Fruit fly (Drosophila melanogaster) whole organism, adult: ENCODE data around the gene CG9673.
A peak's percentile ranks its signal among the peaks of the same experiment; 100 is the strongest.

Experiments used
- CG11617 ChIP-seq: fragments of 200-800 bp; sonication (Bioruptor generic); optimal IDR thresholded peaks from 2 replicates; lab custom pipeline; 2017; ENCODE audit warnings: mild to moderate bottlenecking, missing biosample characterization, missing genetic modification reagents, missing genetic modification characterization
- CG1620 ChIP-seq: fragments of 200-800 bp; sonication (Bioruptor generic); optimal IDR thresholded peaks from 2 replicates; lab custom pipeline; 2016; ENCODE audit warnings: missing biosample characterization, missing genetic modification characterization
- CG7045 ChIP-seq: fragments of 200-800 bp; sonication (Bioruptor generic); optimal IDR thresholded peaks from 2 replicates; lab custom pipeline; 2017; ENCODE audit warnings: missing biosample characterization, mild to moderate bottlenecking, missing genetic modification characterization
- Mnt ChIP-seq: fragments of 200-800 bp; sonication (Bioruptor generic); optimal IDR thresholded peaks from 2 replicates; lab custom pipeline; 2016; ENCODE audit warnings: missing biosample characterization, mild to moderate bottlenecking, missing genetic modification characterization
- bab1 ChIP-seq: fragments of 200-800 bp; sonication (Bioruptor generic); optimal IDR thresholded peaks from 3 replicates; lab custom pipeline; 2019; ENCODE audit warnings: missing biosample characterization, mild to moderate bottlenecking, missing genetic modification characterization, moderate library complexity
- cic ChIP-seq: fragments of 200-800 bp; sonication (Bioruptor generic); optimal IDR thresholded peaks from 2 replicates; lab custom pipeline; 2017; ENCODE audit warnings: missing biosample characterization, mild to moderate bottlenecking, missing genetic modification characterization, moderate library complexity
- cnc ChIP-seq, 2 experiments: fragments of >200 bp; optimal IDR thresholded peaks; 2 replicates each; lab custom pipeline; 2017
- kay ChIP-seq: fragments of 200-800 bp; sonication (Bioruptor generic); peaks from one replicate; lab custom pipeline; 2016; ENCODE audit warnings: missing biosample characterization, missing genetic modification characterization, borderline replicate concordance
- ovo ChIP-seq: fragments of 200-800 bp; sonication (Bioruptor generic); optimal IDR thresholded peaks from 2 replicates; lab custom pipeline; 2016; ENCODE audit warnings: missing biosample characterization, missing genetic modification characterization
- tj ChIP-seq: fragments of 200-800 bp; sonication (Bioruptor generic); optimal IDR thresholded peaks from 3 replicates; lab custom pipeline; 2017; ENCODE audit warnings: missing biosample characterization, mild to moderate bottlenecking, missing genetic modification characterization, moderate library complexity
- toe ChIP-seq: fragments of 200-800 bp; sonication (Bioruptor generic); optimal IDR thresholded peaks from 2 replicates; lab custom pipeline; 2016; ENCODE audit warnings: missing biosample characterization, missing genetic modification characterization

DNA sequence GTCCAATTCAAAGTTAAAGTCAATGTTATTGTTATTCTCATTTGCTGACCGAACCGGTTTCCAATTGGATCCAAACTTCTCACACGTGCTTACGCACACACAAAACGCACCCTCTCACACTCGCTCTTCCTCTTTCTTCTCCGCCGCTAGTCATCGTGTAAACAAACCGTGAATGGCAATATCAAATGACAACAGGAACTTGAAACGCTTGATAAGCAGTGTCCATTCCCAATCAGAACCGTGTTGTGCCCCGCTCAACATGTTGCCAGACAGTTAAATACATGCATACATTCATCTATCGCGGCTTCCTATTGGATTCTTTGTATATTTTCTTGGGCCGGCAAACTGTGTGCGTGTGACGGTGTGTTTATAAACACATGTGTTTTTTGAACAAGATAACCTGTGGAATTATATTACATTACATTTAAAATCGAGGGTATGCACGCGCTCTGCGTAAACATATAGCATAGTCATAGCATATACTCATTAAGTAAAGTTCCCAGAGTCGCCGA is 47.9 kb downstream of the CG9673 start:
- TF ChIP-seq kay (GFP tag; lab: Kevin White, UChicago), result no peak
- TF ChIP-seq CG7045, result no peak
- peak; percentile 73 for TF ChIP-seq ovo (GFP tag; lab: Kevin White, UChicago)
- TF ChIP-seq Mnt (GFP tag; lab: Kevin White, UChicago), result peak; percentile 96
- TF ChIP-seq cnc (optimal IDR thresholded peaks at IDR 0.05; lab: Kevin White, UChicago), result peak; percentile 43 to 44
- TF ChIP-seq toe (GFP tag; lab: Kevin White, UChicago), result no peak
- TF ChIP-seq bab1, result peak; percentile 9
- no peak for TF ChIP-seq CG1620 (GFP tag; lab: Kevin White, UChicago)
- peak; percentile 98 for TF ChIP-seq cic (GFP tag; lab: Kevin White, UChicago)
- no peak for TF ChIP-seq CG11617
- TF ChIP-seq tj, result peak; percentile 82
